Worm (Caenorhabditis elegans): ENCODE results near the gene rhr-1.
"Not testable (repeated sequence)": the region's sequence is repeated elsewhere in the genome, so short reads cannot be mapped to it uniquely, and the experiment has no call there.

Gene rhr-1

DNA sequence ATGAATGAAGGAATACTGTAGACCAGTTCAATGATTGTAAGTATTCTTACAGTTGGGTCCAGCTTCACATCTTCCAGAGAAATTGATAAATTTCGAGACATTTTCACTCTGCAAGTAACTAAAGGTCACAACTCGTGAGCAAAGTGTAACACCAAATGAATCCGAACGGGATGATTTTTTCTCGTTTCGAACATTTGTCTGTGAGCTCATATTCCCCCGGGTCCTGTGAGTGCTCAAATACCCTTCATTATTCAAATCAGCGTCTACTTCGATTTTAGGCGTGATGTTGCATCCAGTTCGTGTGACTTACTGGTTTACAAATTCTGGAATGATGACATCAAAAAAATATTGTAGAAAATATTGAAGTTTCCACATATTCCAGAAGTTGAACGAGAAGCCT lies 37.4 kb downstream of the rhr-1 start, which contains the start of gene srg-68:
Gene srg-68, minus strand, starts transcription at position 101 of the 400 bp plus-strand sequence.
- TF ChIP-seq ama-1 (optimal IDR thresholded peaks at IDR 0.05) (no peak), sma-3 (GFP tag; optimal IDR thresholded peaks at IDR 0.05) (no peak), nhr-237 (tag; optimal IDR thresholded peaks at IDR 0.05) (no peak), ztf-4 (tag; optimal IDR thresholded peaks at IDR 0.05) (no peak), nhr-23 (tag; optimal IDR thresholded peaks at IDR 0.05) (no peak), nhr-6 (tag; optimal IDR thresholded peaks at IDR 0.05) (no peak), nhr-10 (tag; optimal IDR thresholded peaks at IDR 0.05) (no peak), R02D3.7 (tag; optimal IDR thresholded peaks at IDR 0.05) (no peak), gmeb-1 (tag; optimal IDR thresholded peaks at IDR 0.05) (no peak), nhr-77 (tag; optimal IDR thresholded peaks at IDR 0.05) (no peak), lin-13 (GFP tag; optimal IDR thresholded peaks at IDR 0.05) (no peak), nhr-11 (tag; optimal IDR thresholded peaks at IDR 0.05) (no peak), alr-1 (tag; optimal IDR thresholded peaks at IDR 0.05) (no peak), Y55F3AM.14 (GFP tag; optimal IDR thresholded peaks at IDR 0.05) (no peak), nhr-21 (tag; optimal IDR thresholded peaks at IDR 0.05) (no peak)

- not testable (repeated sequence) for TF ChIP-seq nhr-11, peb-1, nhr-129 (tag; optimal IDR thresholded peaks at IDR 0.05)
Observed at ce11 chrV:5468489-5468888, 40.5 kb downstream of the rhr-1 start, which contains the start of gene ZC317.6. TSS of gene ZC317.6 (minus strand) at chrV:5468589.

DNA sequence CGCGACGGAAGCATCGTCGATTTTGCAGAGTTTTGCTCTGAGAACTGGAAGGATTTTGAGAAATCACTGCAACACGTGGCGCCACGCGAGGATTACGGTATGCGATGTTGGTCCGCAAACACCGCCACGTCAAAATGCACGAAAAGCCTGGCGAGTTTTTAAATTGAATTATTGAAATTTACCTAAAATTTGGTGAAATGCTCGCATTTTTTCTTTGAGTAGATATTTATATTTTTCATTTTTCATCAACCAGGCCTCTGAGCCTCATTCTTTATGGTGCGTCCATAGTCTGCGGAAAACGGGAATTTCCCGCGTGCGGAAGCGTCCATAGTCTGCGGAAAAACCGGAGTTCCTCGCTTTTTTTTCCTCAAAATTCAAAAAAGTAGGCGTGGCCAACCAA lies 43.0 kb downstream of the rhr-1 start, which contains the start of gene ZC317.7:
Gene ZC317.7, minus strand, starts transcription at position 101 of the 400 bp plus-strand sequence.
- not testable (repeated sequence) for TF ChIP-seq F13H6.1, ztf-4, lin-39 (tag; optimal IDR thresholded peaks at IDR 0.05)

- TF ChIP-seq F13H6.1 (tag; optimal IDR thresholded peaks at IDR 0.05) = no peak
- TF ChIP-seq unc-55 (GFP tag; optimal IDR thresholded peaks at IDR 0.05) = peak; percentile 20
Observed at ce11 chrV:5477719-5478118, 49.8 kb downstream of the rhr-1 start.

All from whole organism, L2 larva.